Worm (Caenorhabditis elegans) whole organism, late embryonic: Measurements from ENCODE around the gene fut-1.

Source experiments
- C38D4.7 ChIP-seq: fragments of 200-800 bp; sonication (Bioruptor generic); optimal IDR thresholded peaks from 2 replicates; lab custom pipeline; 2018; ENCODE audit warnings: mild to moderate bottlenecking, missing genetic modification characterization, moderate library complexity, missing compliant biosample characterization
- F13H6.1 ChIP-seq: sonication (generic microtip); optimal IDR thresholded peaks from 2 replicates; lab custom pipeline; 2016; ENCODE audit warnings: missing genetic modification characterization, missing compliant biosample characterization
- K02D7.2 ChIP-seq: sonication (generic microtip); optimal IDR thresholded peaks from 2 replicates; lab custom pipeline; 2017; ENCODE audit warnings: mild to moderate bottlenecking, missing genetic modification characterization, missing compliant biosample characterization
- K09A11.1 ChIP-seq: sonication (generic microtip); optimal IDR thresholded peaks from 2 replicates; lab custom pipeline; 2017; ENCODE audit warnings: antibody characterized with exemption, mild to moderate bottlenecking, missing genetic modification characterization, missing compliant biosample characterization; ENCODE audit not compliant: insufficient read depth
- T23F11.4 ChIP-seq: fragments of 200-800 bp; sonication (Bioruptor generic); optimal IDR thresholded peaks from 2 replicates; lab custom pipeline; 2018; ENCODE audit warnings: mild to moderate bottlenecking, missing genetic modification characterization, missing compliant biosample characterization
- ahr-1 ChIP-seq: sonication (generic microtip); optimal IDR thresholded peaks from 2 replicates; lab custom pipeline; 2016; ENCODE audit warnings: missing genetic modification characterization, missing compliant biosample characterization
- ama-1 ChIP-seq: fragments of 150-350 bp; optimal IDR thresholded peaks from 2 replicates; lab custom pipeline; 2014
- ceh-14 ChIP-seq: sonication (generic microtip); optimal IDR thresholded peaks from 2 replicates; lab custom pipeline; 2016; ENCODE audit warnings: missing genotype, missing genetic modification characterization, missing compliant biosample characterization
- ceh-18 ChIP-seq: sonication (generic microtip); optimal IDR thresholded peaks from 2 replicates; lab custom pipeline; 2016; ENCODE audit warnings: missing genetic modification characterization, missing compliant biosample characterization
- ceh-19 ChIP-seq: fragments of 200-800 bp; sonication (Bioruptor generic); optimal IDR thresholded peaks from 2 replicates; lab custom pipeline; 2018; ENCODE audit warnings: mild to moderate bottlenecking, missing genetic modification characterization, missing compliant biosample characterization
- ceh-2 ChIP-seq: sonication (generic microtip); optimal IDR thresholded peaks from 2 replicates; lab custom pipeline; 2016; ENCODE audit warnings: missing genotype, missing genetic modification characterization, missing compliant biosample characterization
- ceh-24 ChIP-seq: sonication (generic microtip); optimal IDR thresholded peaks from 2 replicates; lab custom pipeline; 2016; ENCODE audit warnings: mild to moderate bottlenecking, missing genetic modification characterization, missing compliant biosample characterization
- ceh-30 ChIP-seq: fragments of 150-350 bp; optimal IDR thresholded peaks from 2 replicates; lab custom pipeline; 2014; ENCODE audit warnings: missing biosample characterization, missing genetic modification characterization
- ceh-31 ChIP-seq: sonication (generic microtip); optimal IDR thresholded peaks from 2 replicates; lab custom pipeline; 2016; ENCODE audit warnings: missing genetic modification characterization, missing compliant biosample characterization
- ceh-34 ChIP-seq: sonication (generic microtip); optimal IDR thresholded peaks from 2 replicates; lab custom pipeline; 2016; ENCODE audit warnings: mild to moderate bottlenecking, missing genetic modification characterization, missing compliant biosample characterization
- ceh-45 ChIP-seq: fragments of 200-800 bp; sonication (Bioruptor generic); IDR thresholded peaks from 2 replicates; pipeline ENCODE4 v1.3.6; 2022; ENCODE audit warnings: missing genetic modification reagents, missing genetic modification characterization, missing compliant biosample characterization
- ceh-48 ChIP-seq: sonication (generic microtip); optimal IDR thresholded peaks from 2 replicates; lab custom pipeline; 2016; ENCODE audit warnings: missing genetic modification characterization, inconsistent platforms, missing compliant biosample characterization
- dve-1 ChIP-seq: sonication (generic microtip); optimal IDR thresholded peaks from 2 replicates; lab custom pipeline; 2017; ENCODE audit warnings: antibody characterized with exemption, mild to moderate bottlenecking, missing genetic modification characterization, missing compliant biosample characterization
- elt-2 ChIP-seq: sonication (generic microtip); optimal IDR thresholded peaks from 2 replicates; lab custom pipeline; 2016; ENCODE audit warnings: missing genetic modification reagents, missing genetic modification characterization, missing compliant biosample characterization
- ets-4 ChIP-seq: sonication (generic microtip); optimal IDR thresholded peaks from 2 replicates; lab custom pipeline; 2016; ENCODE audit warnings: missing genetic modification characterization, missing compliant biosample characterization
- fax-1 ChIP-seq: sonication (generic microtip); optimal IDR thresholded peaks from 2 replicates; lab custom pipeline; 2016; ENCODE audit warnings: missing genotype, missing genetic modification characterization, missing compliant biosample characterization
- fkh-10 ChIP-seq: fragments of 150-350 bp; optimal IDR thresholded peaks from 2 replicates; lab custom pipeline; 2014; ENCODE audit warnings: missing biosample characterization, missing genetic modification reagents, missing genetic modification characterization
- fkh-6 ChIP-seq: sonication (generic microtip); optimal IDR thresholded peaks from 2 replicates; lab custom pipeline; 2016; ENCODE audit warnings: missing genetic modification characterization, missing compliant biosample characterization
- gmeb-2 ChIP-seq: sonication (generic microtip); optimal IDR thresholded peaks from 2 replicates; lab custom pipeline; 2016; ENCODE audit warnings: missing genetic modification characterization, inconsistent platforms, missing compliant biosample characterization
- hlh-30 ChIP-seq: sonication (generic microtip); optimal IDR thresholded peaks from 2 replicates; lab custom pipeline; 2017; ENCODE audit warnings: antibody characterized with exemption, missing genetic modification characterization, missing compliant biosample characterization; ENCODE audit not compliant: insufficient read depth
- hlh-8 ChIP-seq: sonication (generic microtip); optimal IDR thresholded peaks from 2 replicates; lab custom pipeline; 2016; ENCODE audit warnings: missing genotype, missing genetic modification characterization, missing compliant biosample characterization
- lin-11 ChIP-seq: fragments of 200-800 bp; sonication (Bioruptor generic); optimal IDR thresholded peaks from 2 replicates; lab custom pipeline; 2018; ENCODE audit warnings: mild to moderate bottlenecking, missing genetic modification characterization, missing compliant biosample characterization
- madf-2 ChIP-seq: sonication (generic microtip); optimal IDR thresholded peaks from 2 replicates; lab custom pipeline; 2017; ENCODE audit warnings: missing genetic modification characterization, missing compliant biosample characterization
- mec-3 ChIP-seq: sonication (generic microtip); optimal IDR thresholded peaks from 2 replicates; lab custom pipeline; 2016; ENCODE audit warnings: borderline replicate concordance, missing genetic modification characterization, missing compliant biosample characterization
- nfya-1 ChIP-seq: sonication (generic microtip); optimal IDR thresholded peaks from 2 replicates; lab custom pipeline; 2017; ENCODE audit warnings: missing genetic modification characterization, mild to moderate bottlenecking, missing compliant biosample characterization, antibody characterized with exemption, moderate library complexity
- nhr-11 ChIP-seq: fragments of 150-350 bp; optimal IDR thresholded peaks from 2 replicates; lab custom pipeline; 2014; ENCODE audit warnings: missing biosample characterization, missing genetic modification characterization
- npax-4 ChIP-seq: sonication (generic microtip); optimal IDR thresholded peaks from 2 replicates; lab custom pipeline; 2016; ENCODE audit warnings: missing genetic modification characterization, missing compliant biosample characterization
- pat-9 ChIP-seq: fragments of 200-800 bp; sonication (Bioruptor generic); optimal IDR thresholded peaks from 2 replicates; lab custom pipeline; 2018; ENCODE audit warnings: mild to moderate bottlenecking, missing genetic modification characterization, moderate library complexity, missing compliant biosample characterization
- pax-1 ChIP-seq: fragments of 150-350 bp; optimal IDR thresholded peaks from 2 replicates; lab custom pipeline; 2014; ENCODE audit warnings: missing biosample characterization, missing genetic modification characterization
- pha-2 ChIP-seq: sonication (generic microtip); optimal IDR thresholded peaks from 2 replicates; lab custom pipeline; 2017; ENCODE audit warnings: mild to moderate bottlenecking, missing genetic modification characterization, missing compliant biosample characterization
- pha-4 ChIP-seq: fragments of 150-350 bp; optimal IDR thresholded peaks from 2 replicates; lab custom pipeline; 2018; ENCODE audit warnings: missing biosample characterization, missing genetic modification reagents, missing genetic modification characterization
- pros-1 ChIP-seq: fragments of 150-350 bp; optimal IDR thresholded peaks from 2 replicates; lab custom pipeline; 2014; ENCODE audit warnings: missing biosample characterization, missing genetic modification reagents, missing genetic modification characterization
- ref-2 ChIP-seq: sonication (generic microtip); optimal IDR thresholded peaks from 2 replicates; lab custom pipeline; 2016; ENCODE audit warnings: missing genetic modification characterization, missing compliant biosample characterization
- rnt-1 ChIP-seq: sonication (generic microtip); optimal IDR thresholded peaks from 2 replicates; lab custom pipeline; 2016; ENCODE audit warnings: missing genetic modification characterization, missing compliant biosample characterization
- sdc-2 ChIP-seq: sonication (generic microtip); optimal IDR thresholded peaks from 2 replicates; lab custom pipeline; 2016; ENCODE audit warnings: missing genotype, missing genetic modification characterization, missing compliant biosample characterization
- tbx-2 ChIP-seq: sonication (generic microtip); optimal IDR thresholded peaks from 2 replicates; lab custom pipeline; 2016; ENCODE audit warnings: missing genetic modification characterization, missing compliant biosample characterization
- unc-3 ChIP-seq, 2 experiments: fragments of 200-800 bp in 1 of 2; sonication (Bioruptor generic) in 1 of 2; sonication (generic microtip) in 1 of 2; conservative IDR thresholded peaks in 1 of 2; optimal IDR thresholded peaks in 1 of 2; 2 replicates each; pipeline versions ENCODE4 v1.3.6 to Lab custom; 2016 to 2022; ENCODE audit warnings: missing compliant biosample characterization in 2 of 2, missing genetic modification characterization in 2 of 2, missing genetic modification reagents in 1 of 2
- unc-42 ChIP-seq: sonication (generic microtip); optimal IDR thresholded peaks from 2 replicates; lab custom pipeline; 2016; ENCODE audit warnings: missing genotype, missing genetic modification characterization, missing compliant biosample characterization
- unc-55 ChIP-seq: sonication (generic microtip); optimal IDR thresholded peaks from 2 replicates; lab custom pipeline; 2017; ENCODE audit warnings: missing biosample characterization, missing genetic modification reagents, missing genetic modification characterization
- ztf-16 ChIP-seq: sonication (generic microtip); optimal IDR thresholded peaks from 2 replicates; lab custom pipeline; 2017; ENCODE audit warnings: missing genetic modification characterization, missing compliant biosample characterization

Gene fut-1

ce11 chrII:8787376-8787775 lies 28.0 kb upstream of the fut-1 start:
- TF ChIP-seq ceh-24 (no peak), fkh-10 (GFP tag; lab: Kevin White, UChicago) (peak; percentile 11), unc-55 (GFP tag; lab: Kevin White, UChicago) (peak; percentile 97), nhr-11 (tag; lab: Kevin White, UChicago) (no peak), ceh-34 (tag; lab: Kevin White, UChicago) (peak; percentile 66), ahr-1 (no peak), madf-2 (tag; lab: Kevin White, UChicago) (peak; percentile 1), K02D7.2 (no peak), pax-1 (tag; lab: Kevin White, UChicago) (peak; percentile 82), sdc-2 (peak; percentile 36), ceh-45 (GFP tag; lab: Robert Waterston, UW) (no peak), mec-3 (no peak), ceh-18 (peak; percentile 88), ceh-14 (tag; lab: Kevin White, UChicago) (peak; percentile 67), ceh-19 (GFP tag; lab: Kevin White, UChicago) (peak; percentile 6), ceh-2 (tag; lab: Kevin White, UChicago) (peak; percentile 66), fax-1 (tag; lab: Kevin White, UChicago) (no peak), ama-1 (lab: Kevin White, UChicago) (peak; percentile 55), K09A11.1 (tag; lab: Kevin White, UChicago) (peak; percentile 50), rnt-1 (peak; percentile 95), npax-4 (tag; lab: Kevin White, UChicago) (no peak), pha-4 (tag; lab: Kevin White, UChicago) (no peak), pat-9 (tag; lab: Kevin White, UChicago) (no peak), ets-4 (tag; lab: Kevin White, UChicago) (peak; percentile 66), gmeb-2 (tag; lab: Kevin White, UChicago) (no peak), ceh-31 (tag; lab: Kevin White, UChicago) (peak; percentile 91), ref-2 (peak; percentile 50), hlh-8 (tag; lab: Kevin White, UChicago) (no peak), fkh-6 (no peak), pha-2 (tag; lab: Kevin White, UChicago) (peak; percentile 33), ztf-16 (tag; lab: Kevin White, UChicago) (peak; percentile 13), ceh-30 (tag; lab: Kevin White, UChicago) (no peak), F13H6.1 (peak; percentile 35), elt-2 (tag; lab: Kevin White, UChicago) (peak; percentile 67), dve-1 (tag; lab: Kevin White, UChicago) (peak; percentile 75), tbx-2 (tag; lab: Kevin White, UChicago) (peak; percentile 50), C38D4.7 (GFP tag; lab: Kevin White, UChicago) (no peak), T23F11.4 (no peak), pros-1 (tag; lab: Kevin White, UChicago) (peak; percentile 48), unc-3 (GFP tag; conservative IDR thresholded peaks at IDR 0.05; lab: Robert Waterston, UW) (no peak), unc-3 (tag; optimal IDR thresholded peaks at IDR 0.05; lab: Kevin White, UChicago) (no peak), unc-42 (peak; percentile 84), nfya-1 (tag; lab: Kevin White, UChicago) (peak; percentile 94), lin-11 (tag; lab: Kevin White, UChicago) (no peak), ceh-48 (tag; lab: Kevin White, UChicago) (peak; percentile 91), hlh-30 (tag; lab: Kevin White, UChicago) (peak; percentile 100)
- TF ChIP-seq, all 69 proteins: peak for 27
